Worm (Caenorhabditis elegans) whole organism, L1 larva: ENCODE measurements around the gene bed-3.

Experiments used
- F16B12.6 ChIP-seq: fragments of 150-350 bp; optimal IDR thresholded peaks from 2 replicates; lab custom pipeline; 2014; ENCODE audit warnings: missing biosample characterization, missing genetic modification characterization
- Y116A8C.19 ChIP-seq: sonication (generic microtip); optimal IDR thresholded peaks from 2 replicates; lab custom pipeline; 2016; ENCODE audit warnings: missing compliant biosample characterization, missing genetic modification characterization, borderline replicate concordance
- blmp-1 ChIP-seq: fragments of 150-350 bp; optimal IDR thresholded peaks from 2 replicates; lab custom pipeline; 2014; ENCODE audit warnings: missing biosample characterization, missing genetic modification characterization
- ceh-8 ChIP-seq: fragments of 200-800 bp; sonication (Bioruptor generic); optimal IDR thresholded peaks from 2 replicates; lab custom pipeline; 2018; ENCODE audit warnings: mild to moderate bottlenecking, missing genetic modification characterization, moderate library complexity, missing compliant biosample characterization
- ceh-82 ChIP-seq, 3 experiments: fragments of 150-350 bp in 1 of 3; sonication (generic microtip) in 2 of 3; optimal IDR thresholded peaks; 2 replicates each; lab custom pipeline; 2014 to 2017; ENCODE audit warnings: missing biosample characterization in 3 of 3, missing genetic modification characterization in 3 of 3
- dpl-1 ChIP-seq, 3 experiments: fragments of 150-350 bp in 2 of 3; sonication (generic microtip) in 1 of 3; optimal IDR thresholded peaks; 2 replicates each; lab custom pipeline; 2014 to 2017; ENCODE audit warnings: missing biosample characterization in 3 of 3, missing genetic modification characterization in 3 of 3, missing genetic modification reagents in 3 of 3
- dsc-1 ChIP-seq: sonication (generic microtip); optimal IDR thresholded peaks from 2 replicates; lab custom pipeline; 2016; ENCODE audit warnings: mild to moderate bottlenecking, missing genetic modification characterization, missing compliant biosample characterization
- efl-1 ChIP-seq, 4 experiments: fragments of 150-350 bp; optimal IDR thresholded peaks in 3 of 4; peaks in 1 of 4; 1 replicate in 1 of 4; 2 replicates in 3 of 4; lab custom pipeline; 2014; ENCODE audit warnings: missing biosample characterization in 2 of 4, missing genetic modification characterization in 2 of 4, missing genetic modification reagents in 2 of 4
- efl-3 ChIP-seq: fragments of 200-800 bp; sonication (Bioruptor generic); optimal IDR thresholded peaks from 2 replicates; lab custom pipeline; 2018; ENCODE audit warnings: mild to moderate bottlenecking, missing genetic modification characterization, missing compliant biosample characterization
- elt-2 ChIP-seq: sonication (generic microtip); optimal IDR thresholded peaks from 2 replicates; lab custom pipeline; 2016; ENCODE audit warnings: missing genetic modification characterization, mild to moderate bottlenecking, inconsistent platforms, missing compliant biosample characterization, missing genetic modification reagents
- elt-3 ChIP-seq, 6 experiments: fragments of 150-350 bp in 1 of 6; sonication (generic microtip); optimal IDR thresholded peaks; 2 replicates each; lab custom pipeline; 2017 to 2018; ENCODE audit warnings: missing biosample characterization in 6 of 6, missing genetic modification characterization in 6 of 6, inconsistent platforms in 1 of 6
- ets-5 ChIP-seq: fragments of 200-800 bp; sonication (Bioruptor generic); IDR thresholded peaks from 2 replicates; pipeline ENCODE4 v1.3.6; 2022; ENCODE audit warnings: missing genetic modification characterization, missing compliant biosample characterization
- fkh-10 ChIP-seq: sonication (generic microtip); optimal IDR thresholded peaks from 2 replicates; lab custom pipeline; 2017; ENCODE audit warnings: missing biosample characterization, missing genetic modification reagents, missing genetic modification characterization
- fkh-4 ChIP-seq: sonication (generic microtip); optimal IDR thresholded peaks from 2 replicates; lab custom pipeline; 2016; ENCODE audit warnings: missing compliant biosample characterization, missing genetic modification characterization, borderline replicate concordance
- fkh-8 ChIP-seq: sonication (generic microtip); optimal IDR thresholded peaks from 2 replicates; lab custom pipeline; 2016; ENCODE audit warnings: mild to moderate bottlenecking, missing genetic modification characterization, missing compliant biosample characterization
- fos-1 ChIP-seq: fragments of 150-350 bp; optimal IDR thresholded peaks from 2 replicates; lab custom pipeline; 2014; ENCODE audit warnings: missing biosample characterization, missing genetic modification characterization
- grh-1 ChIP-seq: fragments of 200-800 bp; sonication (Bioruptor generic); IDR thresholded peaks from 2 replicates; pipeline ENCODE4 v1.3.6; 2022; ENCODE audit warnings: missing genetic modification reagents, missing genetic modification characterization, missing compliant biosample characterization
- hlh-17 ChIP-seq: fragments of 200-800 bp; sonication (Bioruptor generic); optimal IDR thresholded peaks from 2 replicates; lab custom pipeline; 2018; ENCODE audit warnings: missing genetic modification characterization, mild to moderate bottlenecking, missing compliant biosample characterization, moderate library complexity, borderline replicate concordance
- hlh-4 ChIP-seq: sonication (generic microtip); optimal IDR thresholded peaks from 2 replicates; lab custom pipeline; 2016; ENCODE audit warnings: mild to moderate bottlenecking, missing genetic modification characterization, missing compliant biosample characterization
- isw-1 ChIP-seq: fragments of 200-800 bp; sonication (Bioruptor generic); IDR thresholded peaks from 2 replicates; pipeline ENCODE4 v1.3.6; 2022; ENCODE audit warnings: missing genetic modification characterization, missing compliant biosample characterization
- lin-14 ChIP-seq: fragments of 200-800 bp; sonication (Bioruptor generic); optimal IDR thresholded peaks from 2 replicates; lab custom pipeline; 2018; ENCODE audit warnings: mild to moderate bottlenecking, missing genetic modification characterization, moderate library complexity, missing compliant biosample characterization
- lin-35 ChIP-seq, 2 experiments: fragments of 150-350 bp; optimal IDR thresholded peaks; 2 replicates each; lab custom pipeline; 2014; ENCODE audit warnings: missing biosample characterization in 2 of 2, missing genetic modification characterization in 2 of 2, missing genetic modification reagents in 2 of 2
- lir-3 ChIP-seq: sonication (generic microtip); optimal IDR thresholded peaks from 2 replicates; lab custom pipeline; 2016; ENCODE audit warnings: mild to moderate bottlenecking, missing genetic modification characterization, moderate library complexity, missing compliant biosample characterization; ENCODE audit not compliant: poor library complexity
- lsy-2 ChIP-seq, 2 experiments: fragments of 150-350 bp; optimal IDR thresholded peaks; 2 replicates each; lab custom pipeline; 2014; ENCODE audit warnings: missing biosample characterization in 2 of 2, missing genetic modification characterization in 2 of 2
- mab-9 ChIP-seq: fragments of 200-800 bp; sonication (Bioruptor generic); IDR thresholded peaks from 2 replicates; pipeline ENCODE4 v1.3.6; 2022; ENCODE audit warnings: missing genetic modification reagents, missing genetic modification characterization, missing compliant biosample characterization
- mdl-1 ChIP-seq, 2 experiments: fragments of 150-350 bp; optimal IDR thresholded peaks; 2 replicates each; lab custom pipeline; 2014 to 2017; ENCODE audit warnings: missing biosample characterization in 2 of 2, missing genetic modification characterization in 2 of 2, inconsistent platforms in 1 of 2
- mep-1 ChIP-seq: fragments of 150-350 bp; optimal IDR thresholded peaks from 2 replicates; lab custom pipeline; 2014; ENCODE audit warnings: missing biosample characterization, missing genetic modification characterization
- nhr-11 ChIP-seq: fragments of 150-350 bp; optimal IDR thresholded peaks from 2 replicates; lab custom pipeline; 2014; ENCODE audit warnings: missing biosample characterization, missing genetic modification characterization
- nhr-19 ChIP-seq: fragments of 200-800 bp; sonication (Bioruptor generic); conservative IDR thresholded peaks from 2 replicates; pipeline ENCODE4 v1.3.6; 2022; ENCODE audit warnings: missing genetic modification characterization, missing compliant biosample characterization
- nhr-20 ChIP-seq: sonication (generic microtip); optimal IDR thresholded peaks from 2 replicates; lab custom pipeline; 2016; ENCODE audit warnings: mild to moderate bottlenecking, missing genetic modification characterization, missing compliant biosample characterization
- nhr-47 ChIP-seq: sonication (generic microtip); optimal IDR thresholded peaks from 2 replicates; lab custom pipeline; 2016; ENCODE audit warnings: mild to moderate bottlenecking, missing genetic modification characterization, moderate library complexity, missing compliant biosample characterization
- nhr-71 ChIP-seq: sonication (generic microtip); optimal IDR thresholded peaks from 2 replicates; lab custom pipeline; 2016; ENCODE audit warnings: mild to moderate bottlenecking, missing genetic modification characterization, moderate library complexity, missing compliant biosample characterization
- nhr-77 ChIP-seq: fragments of 150-350 bp; optimal IDR thresholded peaks from 2 replicates; lab custom pipeline; 2014; ENCODE audit warnings: missing biosample characterization, missing genetic modification characterization
- nhr-85 ChIP-seq: sonication (generic microtip); peaks from one replicate; lab custom pipeline; 2016; ENCODE audit warnings: missing genetic modification characterization, inconsistent platforms, missing compliant biosample characterization
- pag-3 ChIP-seq: sonication (generic microtip); optimal IDR thresholded peaks from 2 replicates; lab custom pipeline; 2017; ENCODE audit warnings: missing genetic modification characterization, mild to moderate bottlenecking, missing compliant biosample characterization, antibody characterized with exemption, borderline replicate concordance; ENCODE audit not compliant: insufficient read depth
- pqm-1 ChIP-seq: sonication (generic microtip); optimal IDR thresholded peaks from 3 replicates; lab custom pipeline; 2017; ENCODE audit warnings: missing biosample characterization, missing genetic modification characterization
- rnt-1 ChIP-seq: sonication (generic microtip); optimal IDR thresholded peaks from 2 replicates; lab custom pipeline; 2016; ENCODE audit warnings: mild to moderate bottlenecking, missing genetic modification characterization, moderate library complexity, missing compliant biosample characterization
- snu-23 ChIP-seq: sonication (generic microtip); optimal IDR thresholded peaks from 2 replicates; lab custom pipeline; 2016; ENCODE audit warnings: missing genetic modification characterization, missing compliant biosample characterization
- sup-37 ChIP-seq: fragments of 200-800 bp; sonication (Bioruptor generic); optimal IDR thresholded peaks from 2 replicates; lab custom pipeline; 2018; ENCODE audit warnings: mild to moderate bottlenecking, missing genetic modification characterization, missing compliant biosample characterization
- swsn-7 ChIP-seq: sonication (generic microtip); optimal IDR thresholded peaks from 2 replicates; lab custom pipeline; 2016; ENCODE audit warnings: missing genetic modification characterization, missing compliant biosample characterization
- tbx-2 ChIP-seq: sonication (generic microtip); optimal IDR thresholded peaks from 2 replicates; lab custom pipeline; 2016; ENCODE audit warnings: missing genetic modification characterization, missing compliant biosample characterization
- unc-130 ChIP-seq: fragments of 150-350 bp; optimal IDR thresholded peaks from 2 replicates; lab custom pipeline; 2017; ENCODE audit warnings: missing biosample characterization, missing genetic modification characterization, inconsistent platforms
- unc-30 ChIP-seq: sonication (generic microtip); optimal IDR thresholded peaks from 2 replicates; lab custom pipeline; 2017; ENCODE audit warnings: missing biosample characterization, missing genetic modification characterization
- unc-86 ChIP-seq: sonication (generic microtip); optimal IDR thresholded peaks from 2 replicates; lab custom pipeline; 2016; ENCODE audit warnings: missing genetic modification characterization, missing compliant biosample characterization
- xbp-1 ChIP-seq: sonication (generic microtip); optimal IDR thresholded peaks from 2 replicates; lab custom pipeline; 2016; ENCODE audit warnings: missing genetic modification characterization, missing compliant biosample characterization
- ztf-4 ChIP-seq: fragments of 150-350 bp; optimal IDR thresholded peaks from 2 replicates; lab custom pipeline; 2014; ENCODE audit warnings: missing biosample characterization, missing genetic modification characterization

The bed-3 gene

DNA sequence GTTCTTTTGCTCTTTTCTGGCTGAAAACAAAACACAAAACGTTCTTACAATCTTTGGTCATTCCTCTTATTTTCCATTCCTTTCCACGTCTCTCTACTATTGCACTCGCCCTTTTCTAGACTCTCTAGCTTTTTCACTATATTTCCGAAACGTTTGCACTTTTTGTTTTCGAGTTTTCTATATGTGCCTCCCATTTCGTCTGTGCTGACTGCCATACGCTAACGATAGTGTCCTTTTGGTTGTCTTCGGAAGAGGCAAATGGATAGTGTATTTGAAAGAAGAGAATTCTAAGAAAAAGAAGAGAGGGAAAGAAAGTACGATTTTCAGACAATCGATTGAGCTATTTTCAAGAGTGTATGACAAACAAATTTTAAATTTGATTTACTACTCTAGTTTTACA is 43.5 kb upstream of the bed-3 start:
- TF ChIP-seq lin-35 (GFP tag; optimal IDR thresholded peaks at IDR 0.05; lab: Kevin White, UChicago) (peak in 1 of 2 experiments; percentile 26), lsy-2 (tag; optimal IDR thresholded peaks at IDR 0.05; lab: Kevin White, UChicago) (peak in 1 of 2 experiments; percentile 11), efl-3 (GFP tag; lab: Kevin White, UChicago) (no peak), elt-2 (tag; lab: Kevin White, UChicago) (peak; percentile 39), ceh-82 (tag; optimal IDR thresholded peaks at IDR 0.05; lab: Kevin White, UChicago) (peak in 1 of 3 experiments; percentile 22), grh-1 (GFP tag; lab: Robert Waterston, UW) (no peak), Y116A8C.19 (tag; lab: Kevin White, UChicago) (no peak), rnt-1 (tag; lab: Kevin White, UChicago) (peak; percentile 3), mep-1 (tag; lab: Kevin White, UChicago) (peak; percentile 14), lin-14 (GFP tag; lab: Kevin White, UChicago) (peak; percentile 64), nhr-71 (tag; lab: Kevin White, UChicago) (peak; percentile 37), pag-3 (tag; lab: Kevin White, UChicago) (no peak), blmp-1 (no peak), unc-130 (no peak), elt-3 (tag; optimal IDR thresholded peaks at IDR 0.05; lab: Kevin White, UChicago) (no peak), hlh-4 (tag; lab: Kevin White, UChicago) (no peak), snu-23 (GFP tag; lab: Kevin White, UChicago) (peak; percentile 8), fos-1 (tag; lab: Kevin White, UChicago) (no peak)
- TF ChIP-seq, all 84 proteins: peak for 9

DNA sequence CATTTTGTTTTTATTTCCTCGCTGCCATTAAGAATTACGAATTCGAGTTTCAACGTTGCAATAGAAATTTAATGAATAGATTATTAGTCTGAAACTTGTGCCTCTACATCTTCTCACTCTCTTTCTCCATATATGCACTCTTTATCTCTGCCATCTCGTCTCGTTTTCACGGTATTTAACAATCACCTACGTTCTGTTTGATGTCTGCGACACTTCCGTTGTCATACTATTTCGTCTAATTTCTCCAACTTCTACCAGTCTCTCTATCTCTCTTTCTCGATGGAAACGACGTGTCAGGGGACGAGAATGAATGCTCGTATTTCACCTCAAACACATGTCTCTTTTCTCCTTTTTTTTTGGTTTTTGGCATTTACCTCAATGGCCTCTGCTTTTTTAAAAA is 42.5 kb upstream of the bed-3 start:
- peak; percentile 86 for TF ChIP-seq lin-14 (GFP tag; lab: Kevin White, UChicago)
- no peak for TF ChIP-seq ceh-8 (GFP tag; lab: Kevin White, UChicago)
- TF ChIP-seq efl-1 (optimal IDR thresholded peaks at IDR 0.05; lab: Kevin White, UChicago) = peak; percentile 63 to 75
- no peak for TF ChIP-seq efl-1 (GFP tag; optimal IDR thresholded peaks at IDR 0.05 in 1 of 2; lab: Kevin White, UChicago)
- TF ChIP-seq elt-2 (tag; lab: Kevin White, UChicago) = peak; percentile 46
- TF ChIP-seq lir-3 = peak; percentile 24
- no peak for TF ChIP-seq nhr-11 (tag; lab: Kevin White, UChicago)
- TF ChIP-seq mdl-1 (tag; optimal IDR thresholded peaks at IDR 0.05; lab: Kevin White, UChicago) = peak in 1 of 2 experiments; percentile 54
- peak; percentile 7 for TF ChIP-seq dsc-1 (tag; lab: Kevin White, UChicago)
- TF ChIP-seq nhr-71 (tag; lab: Kevin White, UChicago) = peak; percentile 70
- TF ChIP-seq hlh-17 = no peak
- TF ChIP-seq isw-1 (GFP tag; lab: Robert Waterston, UW) = no peak
- peak; percentile 41 for TF ChIP-seq blmp-1
- TF ChIP-seq snu-23 (GFP tag; lab: Kevin White, UChicago) = peak; percentile 73
- no peak for TF ChIP-seq mab-9 (GFP tag; lab: Robert Waterston, UW)
- TF ChIP-seq fkh-4 (tag; lab: Kevin White, UChicago) = no peak
- TF ChIP-seq nhr-20 (tag; lab: Kevin White, UChicago) = peak; percentile 78
- TF ChIP-seq pqm-1 (tag; lab: Kevin White, UChicago) = no peak
- TF ChIP-seq efl-3 (GFP tag; lab: Kevin White, UChicago) = no peak
- TF ChIP-seq unc-30 (tag; lab: Kevin White, UChicago) = no peak
- TF ChIP-seq fkh-8 (tag; lab: Kevin White, UChicago) = peak; percentile 51
- peak in 1 of 6 experiments; percentile 6 for TF ChIP-seq elt-3 (tag; optimal IDR thresholded peaks at IDR 0.05; lab: Kevin White, UChicago)
- TF ChIP-seq unc-130 = no peak
- peak; percentile 27 for TF ChIP-seq nhr-19
- TF ChIP-seq dpl-1 (GFP tag; optimal IDR thresholded peaks at IDR 0.05; lab: Kevin White, UChicago) = peak in 2 of 3 experiments; percentile 10 to 38
- TF ChIP-seq lsy-2 (tag; optimal IDR thresholded peaks at IDR 0.05; lab: Kevin White, UChicago) = peak; percentile 52 to 66
- peak in 2 of 3 experiments; percentile 26 to 40 for TF ChIP-seq ceh-82 (tag; optimal IDR thresholded peaks at IDR 0.05; lab: Kevin White, UChicago)
- no peak for TF ChIP-seq F16B12.6 (tag; lab: Kevin White, UChicago)
- no peak for TF ChIP-seq sup-37
- TF ChIP-seq ztf-4 (tag; lab: Kevin White, UChicago) = peak; percentile 19
- TF ChIP-seq mep-1 (tag; lab: Kevin White, UChicago) = peak; percentile 63
- TF ChIP-seq lin-35 (GFP tag; optimal IDR thresholded peaks at IDR 0.05; lab: Kevin White, UChicago) = peak; percentile 43 to 60
- no peak for TF ChIP-seq nhr-77 (tag; lab: Kevin White, UChicago)
- no peak for TF ChIP-seq ets-5
- peak; percentile 32 for TF ChIP-seq xbp-1 (tag; lab: Kevin White, UChicago)
- peak; percentile 39 for TF ChIP-seq swsn-7 (tag; lab: Kevin White, UChicago)
- peak; percentile 38 for TF ChIP-seq nhr-47 (tag; lab: Kevin White, UChicago)
- peak; percentile 49 for TF ChIP-seq rnt-1 (tag; lab: Kevin White, UChicago)
- peak; percentile 39 for TF ChIP-seq tbx-2 (tag; lab: Kevin White, UChicago)
- TF ChIP-seq unc-86 (tag; lab: Kevin White, UChicago) = peak; percentile 62
- no peak for TF ChIP-seq fkh-10
- no peak for TF ChIP-seq pag-3 (tag; lab: Kevin White, UChicago)
- TF ChIP-seq nhr-85 = peak; percentile 86
